Worm (Caenorhabditis elegans) whole organism, midembryonic: ENCODE measurements around the gene cyp-34A7.

Experiments used
- T22C8.4 ChIP-seq: fragments of 200-800 bp; sonication (Bioruptor generic); IDR thresholded peaks from 2 replicates; pipeline ENCODE4 v1.3.6; 2022; ENCODE audit warnings: missing genetic modification characterization, missing compliant biosample characterization
- cog-1 ChIP-seq: sonication (generic microtip); optimal IDR thresholded peaks from 2 replicates; lab custom pipeline; 2016; ENCODE audit warnings: missing genetic modification characterization, missing compliant biosample characterization
- flt-1 ChIP-seq: fragments of 200-800 bp; sonication (Bioruptor generic); IDR thresholded peaks from 2 replicates; pipeline ENCODE4 v1.3.6; 2022; ENCODE audit warnings: missing genetic modification characterization, missing compliant biosample characterization
- ref-1 ChIP-seq: fragments of 200-800 bp; sonication (Bioruptor generic); conservative IDR thresholded peaks from 2 replicates; pipeline ENCODE4 v1.3.6; 2022; ENCODE audit warnings: missing genetic modification reagents, missing genetic modification characterization, missing compliant biosample characterization
- ztf-23 ChIP-seq: fragments of 200-800 bp; sonication (Bioruptor generic); IDR thresholded peaks from 2 replicates; pipeline ENCODE4 v1.3.6; 2022; ENCODE audit warnings: missing genetic modification reagents, missing genetic modification characterization, missing compliant biosample characterization

- TF ChIP-seq T22C8.4 (no peak), ref-1 (no peak), flt-1 (no peak), ztf-23 (no peak), cog-1 (tag; lab: Kevin White, UChicago) (no peak)
Observed at ce11 chrV:3981680-3982079, 18.1 kb upstream of the cyp-34A7 start, which contains the start of gene nlp-30.
